Worm (Caenorhabditis elegans) whole organism, midembryonic: ENCODE results near the gene C49F8.14.

Experiments used
- T22C8.4 ChIP-seq: fragments of 200-800 bp; sonication (Bioruptor generic); IDR thresholded peaks from 2 replicates; pipeline ENCODE4 v1.3.6; 2022; ENCODE audit warnings: missing genetic modification characterization, missing compliant biosample characterization
- klf-2 ChIP-seq: fragments of 200-800 bp; sonication (Bioruptor generic); conservative IDR thresholded peaks from 2 replicates; pipeline ENCODE4 v1.3.6; 2022; ENCODE audit warnings: missing genetic modification reagents, missing genetic modification characterization, missing compliant biosample characterization
- med-1 ChIP-seq: sonication (generic microtip); optimal IDR thresholded peaks from 2 replicates; lab custom pipeline; 2017; ENCODE audit warnings: missing genetic modification characterization, mild to moderate bottlenecking, missing compliant biosample characterization, antibody characterized with exemption, missing genetic modification reagents; ENCODE audit not compliant: insufficient read depth
- ref-1 ChIP-seq: fragments of 200-800 bp; sonication (Bioruptor generic); conservative IDR thresholded peaks from 2 replicates; pipeline ENCODE4 v1.3.6; 2022; ENCODE audit warnings: missing genetic modification reagents, missing genetic modification characterization, missing compliant biosample characterization
- ztf-29 ChIP-seq: fragments of 200-800 bp; sonication (Bioruptor generic); IDR thresholded peaks from 2 replicates; pipeline ENCODE4 v1.3.6; 2022; ENCODE audit warnings: missing genetic modification reagents, missing genetic modification characterization, missing compliant biosample characterization

ce11 chrX:13347251-13347650, 29.5 kb downstream of the C49F8.14 start:
- TF ChIP-seq ztf-29 (GFP tag; lab: Robert Waterston, UW) = no peak
- no peak for TF ChIP-seq klf-2 (GFP tag; lab: Robert Waterston, UW)
- TF ChIP-seq ref-1 (GFP tag; lab: Robert Waterston, UW) = no peak
- TF ChIP-seq T22C8.4 (GFP tag; lab: Robert Waterston, UW) = no peak
- no peak for TF ChIP-seq med-1 (GFP tag; lab: Kevin White, UChicago)
